Worm (Caenorhabditis elegans): Measurements from ENCODE around the gene acbp-5.

The acbp-5 gene

ce11 chrIII:13652708-13653107 lies 11.2 kb upstream of the acbp-5 start:
- no peak for TF ChIP-seq ceh-90 (tag; optimal IDR thresholded peaks at IDR 0.05)
- TF ChIP-seq sox-4 (tag; optimal IDR thresholded peaks at IDR 0.05), result no peak
- no peak for TF ChIP-seq mab-9 (GFP tag; IDR thresholded peaks at IDR 0.05)
- TF ChIP-seq nhr-76 (tag; optimal IDR thresholded peaks at IDR 0.05), result no peak
- TF ChIP-seq efl-1 (optimal IDR thresholded peaks at IDR 0.05), result no peak
- no peak for TF ChIP-seq efl-1 (GFP tag; optimal IDR thresholded peaks at IDR 0.05 in 1 of 2)
- TF ChIP-seq egl-13 (tag; optimal IDR thresholded peaks at IDR 0.05), result no peak
- no peak for TF ChIP-seq isw-1 (GFP tag; IDR thresholded peaks at IDR 0.05)

DNA sequence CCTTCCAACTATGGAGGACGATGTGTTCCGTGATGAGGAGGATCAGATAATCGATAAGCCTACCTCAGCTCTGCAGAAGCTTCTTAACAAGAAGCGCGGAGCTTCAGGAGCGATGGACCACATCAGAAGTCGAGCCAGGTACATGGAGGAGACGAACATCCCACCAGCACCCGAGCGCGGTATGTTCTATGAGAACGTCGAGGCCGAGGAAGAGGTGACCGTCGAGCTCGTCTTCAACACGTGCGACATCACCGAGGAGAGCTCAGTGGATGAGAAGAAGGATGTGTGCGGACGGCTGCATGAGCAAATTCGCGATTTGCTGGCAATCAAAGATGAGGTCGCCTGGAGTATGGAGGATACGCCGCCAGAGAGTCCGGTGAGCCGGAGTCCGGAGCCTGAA lies 10.5 kb upstream of the acbp-5 start:
- TF ChIP-seq lin-15B (tag; optimal IDR thresholded peaks at IDR 0.05) (no peak), alr-1 (tag; optimal IDR thresholded peaks at IDR 0.05; ENCODE audit: borderline replicate concordance) (no peak), irx-1 (tag; optimal IDR thresholded peaks at IDR 0.05) (no peak), aha-1 (tag; optimal IDR thresholded peaks at IDR 0.05) (no peak), fkh-4 (tag; optimal IDR thresholded peaks at IDR 0.05; ENCODE audit: borderline replicate concordance) (no peak), dsc-1 (tag; optimal IDR thresholded peaks at IDR 0.05) (no peak), nhr-20 (tag; optimal IDR thresholded peaks at IDR 0.05) (no peak), lir-3 (tag; optimal IDR thresholded peaks at IDR 0.05; ENCODE audit: poor library complexity) (no peak), nhr-12 (tag; optimal IDR thresholded peaks at IDR 0.05) (no peak), isw-1 (GFP tag; IDR thresholded peaks at IDR 0.05) (no peak), unc-62 (GFP tag; optimal IDR thresholded peaks at IDR 0.05) (no peak), tlp-1 (tag; optimal IDR thresholded peaks at IDR 0.05) (no peak), nhr-28 (tag; optimal IDR thresholded peaks at IDR 0.05) (no peak), unc-30 (tag; optimal IDR thresholded peaks at IDR 0.05) (no peak), lsy-2 (tag; optimal IDR thresholded peaks at IDR 0.05) (no peak), lin-14 (GFP tag; optimal IDR thresholded peaks at IDR 0.05) (no peak), zip-4 (GFP tag; optimal IDR thresholded peaks at IDR 0.05) (no peak), sox-4 (tag; optimal IDR thresholded peaks at IDR 0.05) (no peak)

DNA sequence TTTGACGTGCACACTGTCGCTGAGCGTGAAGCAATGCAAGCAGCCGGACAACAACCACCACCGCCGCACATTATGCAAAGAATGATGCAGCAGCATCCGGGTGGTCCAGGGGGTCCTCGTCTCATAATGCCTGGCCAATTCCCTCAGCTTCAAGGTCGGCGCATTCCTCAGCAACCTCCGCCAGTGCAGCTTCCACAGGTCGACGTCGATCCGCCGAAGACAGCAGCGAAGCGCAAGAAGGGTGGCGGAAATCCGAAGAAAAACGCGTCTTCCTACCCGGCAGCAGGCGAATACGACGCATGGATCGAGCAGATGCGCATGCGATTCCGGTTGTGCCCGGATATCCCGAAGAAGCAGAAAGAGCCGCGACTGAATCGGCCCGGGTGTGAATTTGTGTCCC lies 9.9 kb upstream of the acbp-5 start:
- TF ChIP-seq ceh-8 (GFP tag; optimal IDR thresholded peaks at IDR 0.05) (peak; percentile 13), hlh-4 (tag; optimal IDR thresholded peaks at IDR 0.05) (no peak)

ce11 chrIII:13648540-13648939 lies 7.1 kb upstream of the acbp-5 start:
- TF ChIP-seq lsy-2 (tag; optimal IDR thresholded peaks at IDR 0.05) (no peak), aly-2 (tag; optimal IDR thresholded peaks at IDR 0.05) (no peak), unc-30 (tag; optimal IDR thresholded peaks at IDR 0.05) (no peak), zip-4 (GFP tag; optimal IDR thresholded peaks at IDR 0.05) (no peak), C34B4.2 (tag; optimal IDR thresholded peaks at IDR 0.05) (no peak), Y116A8C.19 (tag; optimal IDR thresholded peaks at IDR 0.05; ENCODE audit: borderline replicate concordance) (no peak), grh-1 (GFP tag; IDR thresholded peaks at IDR 0.05) (no peak), fkh-10 (GFP tag; optimal IDR thresholded peaks at IDR 0.05) (no peak)

- TF ChIP-seq ztf-11 (tag; optimal IDR thresholded peaks at IDR 0.05), result no peak
- TF ChIP-seq mef-2 (tag; optimal IDR thresholded peaks at IDR 0.05), result no peak
- no peak for TF ChIP-seq nhr-19 (GFP tag; conservative IDR thresholded peaks at IDR 0.05)
- no peak for TF ChIP-seq efl-1 (optimal IDR thresholded peaks at IDR 0.05)
- peak in 1 of 2 experiments; percentile 13 for TF ChIP-seq efl-1 (GFP tag; optimal IDR thresholded peaks at IDR 0.05 in 1 of 2)
- TF ChIP-seq nhr-11 (tag; optimal IDR thresholded peaks at IDR 0.05), result no peak
Measured at ce11 chrIII:13645885-13646488, 4.5 kb upstream of the acbp-5 start.

All from whole organism, L1 larva.